Worm (Caenorhabditis elegans) whole organism, L2 larva: ENCODE measurements around the gene cup-4.

Experiments used
- C34F6.9 ChIP-seq: fragments of 150-350 bp; optimal IDR thresholded peaks from 2 replicates; lab custom pipeline; 2014; ENCODE audit warnings: missing biosample characterization, missing genetic modification characterization
- F13H6.1 ChIP-seq: sonication (generic microtip); optimal IDR thresholded peaks from 2 replicates; lab custom pipeline; 2016; ENCODE audit warnings: missing genetic modification characterization, missing compliant biosample characterization
- R02D3.7 ChIP-seq: fragments of 150-350 bp; optimal IDR thresholded peaks from 2 replicates; lab custom pipeline; 2014; ENCODE audit warnings: missing biosample characterization, missing genetic modification characterization
- Y55F3AM.14 ChIP-seq: fragments of 200-800 bp; sonication (Bioruptor generic); optimal IDR thresholded peaks from 2 replicates; lab custom pipeline; 2018; ENCODE audit warnings: mild to moderate bottlenecking, missing genetic modification characterization, missing compliant biosample characterization
- alr-1 ChIP-seq: fragments of 150-350 bp; optimal IDR thresholded peaks from 2 replicates; lab custom pipeline; 2014; ENCODE audit warnings: missing biosample characterization, missing genetic modification characterization
- aly-2 ChIP-seq: fragments of 150-350 bp; optimal IDR thresholded peaks from 2 replicates; lab custom pipeline; 2014; ENCODE audit warnings: missing biosample characterization, missing genetic modification characterization
- blmp-1 ChIP-seq: sonication (generic microtip); optimal IDR thresholded peaks from 2 replicates; lab custom pipeline; 2017; ENCODE audit warnings: missing genetic modification characterization, mild to moderate bottlenecking, missing compliant biosample characterization, antibody characterized with exemption, moderate library complexity; ENCODE audit not compliant: insufficient read depth
- ceh-16 ChIP-seq: fragments of 150-350 bp; optimal IDR thresholded peaks from 2 replicates; lab custom pipeline; 2014; ENCODE audit warnings: missing biosample characterization, missing genetic modification characterization
- ceh-82 ChIP-seq: fragments of 150-350 bp; optimal IDR thresholded peaks from 2 replicates; lab custom pipeline; 2014; ENCODE audit warnings: missing biosample characterization, missing genetic modification characterization
- crh-2 ChIP-seq: sonication (generic microtip); optimal IDR thresholded peaks from 2 replicates; lab custom pipeline; 2017; ENCODE audit warnings: missing biosample characterization, missing genetic modification characterization
- dmd-4 ChIP-seq: sonication (generic microtip); optimal IDR thresholded peaks from 2 replicates; lab custom pipeline; 2017; ENCODE audit warnings: missing biosample characterization, missing genetic modification characterization
- egl-27 ChIP-seq: sonication (generic microtip); optimal IDR thresholded peaks from 3 replicates; lab custom pipeline; 2017; ENCODE audit warnings: missing biosample characterization, missing genetic modification reagents, missing genetic modification characterization
- elt-1 ChIP-seq: fragments of 150-350 bp; optimal IDR thresholded peaks from 2 replicates; lab custom pipeline; 2014; ENCODE audit warnings: missing biosample characterization, missing genetic modification characterization
- fos-1 ChIP-seq: fragments of 150-350 bp; optimal IDR thresholded peaks from 2 replicates; lab custom pipeline; 2014; ENCODE audit warnings: missing biosample characterization, missing genetic modification characterization
- gmeb-1 ChIP-seq: fragments of 150-350 bp; optimal IDR thresholded peaks from 2 replicates; lab custom pipeline; 2014; ENCODE audit warnings: missing biosample characterization, missing genetic modification characterization
- lin-11 ChIP-seq: fragments of 150-350 bp; sonication (generic microtip); optimal IDR thresholded peaks from 2 replicates; lab custom pipeline; 2014; ENCODE audit warnings: missing biosample characterization, missing genetic modification characterization, inconsistent platforms, mixed read lengths
- lin-39 ChIP-seq: fragments of 150-350 bp; optimal IDR thresholded peaks from 2 replicates; lab custom pipeline; 2014; ENCODE audit warnings: missing biosample characterization, missing genetic modification reagents, missing genetic modification characterization
- lsy-2 ChIP-seq, 2 experiments: fragments of 150-350 bp in 1 of 2; sonication (generic microtip) in 1 of 2; optimal IDR thresholded peaks; 2 replicates each; lab custom pipeline; 2014 to 2017; ENCODE audit warnings: missing biosample characterization in 2 of 2, missing genetic modification characterization in 2 of 2
- mab-5 ChIP-seq: fragments of 150-350 bp; optimal IDR thresholded peaks from 2 replicates; lab custom pipeline; 2014; ENCODE audit warnings: missing biosample characterization, missing genetic modification characterization
- mbf-1 ChIP-seq: sonication (generic microtip); optimal IDR thresholded peaks from 2 replicates; lab custom pipeline; 2017; ENCODE audit warnings: missing biosample characterization, missing genetic modification characterization
- mdl-1 ChIP-seq, 2 experiments: fragments of 150-350 bp in 1 of 2; sonication (generic microtip) in 1 of 2; optimal IDR thresholded peaks; 2 replicates each; lab custom pipeline; 2017; ENCODE audit warnings: missing biosample characterization in 2 of 2, missing genetic modification characterization in 2 of 2
- nhr-10 ChIP-seq: sonication (generic microtip); optimal IDR thresholded peaks from 2 replicates; lab custom pipeline; 2017; ENCODE audit warnings: missing biosample characterization, missing genetic modification characterization
- nhr-11 ChIP-seq: fragments of 150-350 bp; optimal IDR thresholded peaks from 2 replicates; lab custom pipeline; 2014; ENCODE audit warnings: missing biosample characterization, missing genetic modification characterization
- nhr-12 ChIP-seq: fragments of 150-350 bp; optimal IDR thresholded peaks from 2 replicates; lab custom pipeline; 2014; ENCODE audit warnings: missing biosample characterization, missing genetic modification characterization
- nhr-129 ChIP-seq: fragments of 150-350 bp; optimal IDR thresholded peaks from 2 replicates; lab custom pipeline; 2014; ENCODE audit warnings: missing biosample characterization, missing genetic modification characterization
- nhr-23 ChIP-seq: fragments of 150-350 bp; optimal IDR thresholded peaks from 2 replicates; lab custom pipeline; 2014; ENCODE audit warnings: missing biosample characterization, missing genetic modification reagents, missing genetic modification characterization
- nhr-237 ChIP-seq: fragments of 150-350 bp; optimal IDR thresholded peaks from 2 replicates; lab custom pipeline; 2014; ENCODE audit warnings: missing biosample characterization, missing genetic modification characterization
- nhr-25 ChIP-seq: fragments of 150-350 bp; sonication (generic microtip); optimal IDR thresholded peaks from 3 replicates; lab custom pipeline; 2014; ENCODE audit warnings: missing biosample characterization, missing genetic modification characterization
- nhr-77 ChIP-seq: fragments of 150-350 bp; optimal IDR thresholded peaks from 2 replicates; lab custom pipeline; 2014; ENCODE audit warnings: missing biosample characterization, missing genetic modification characterization
- peb-1 ChIP-seq: fragments of 150-350 bp; optimal IDR thresholded peaks from 2 replicates; lab custom pipeline; 2014; ENCODE audit warnings: missing biosample characterization, missing genetic modification characterization
- skn-1 ChIP-seq: sonication (generic microtip); optimal IDR thresholded peaks from 2 replicates; lab custom pipeline; 2017; ENCODE audit warnings: missing biosample characterization, missing genetic modification characterization
- sma-3 ChIP-seq: sonication (generic microtip); optimal IDR thresholded peaks from 2 replicates; lab custom pipeline; 2016; ENCODE audit warnings: missing genetic modification reagents, missing genetic modification characterization, missing compliant biosample characterization
- sma-9 ChIP-seq, 2 experiments: fragments of 150-350 bp in 1 of 2; sonication (generic microtip) in 1 of 2; optimal IDR thresholded peaks; 2 replicates each; lab custom pipeline; 2014 to 2016; ENCODE audit warnings: missing genetic modification characterization in 2 of 2, mild to moderate bottlenecking in 1 of 2, missing biosample characterization in 1 of 2, missing compliant biosample characterization in 1 of 2, missing genetic modification reagents in 1 of 2, moderate library complexity in 1 of 2
- snpc-4 ChIP-seq: fragments of 150-350 bp; optimal IDR thresholded peaks from 2 replicates; lab custom pipeline; 2014; ENCODE audit warnings: missing biosample characterization, missing genetic modification characterization
- unc-39 ChIP-seq: fragments of 150-350 bp; optimal IDR thresholded peaks from 2 replicates; lab custom pipeline; 2014; ENCODE audit warnings: missing biosample characterization, missing genetic modification characterization
- unc-55 ChIP-seq: fragments of 150-350 bp; sonication (generic microtip); optimal IDR thresholded peaks from 3 replicates; lab custom pipeline; 2014; ENCODE audit warnings: missing biosample characterization, missing genetic modification reagents, missing genetic modification characterization
- unc-62 ChIP-seq: fragments of 150-350 bp; optimal IDR thresholded peaks from 2 replicates; lab custom pipeline; 2014; ENCODE audit warnings: missing biosample characterization, missing genetic modification reagents, missing genetic modification characterization
- ztf-1 ChIP-seq: fragments of 200-800 bp; sonication (Bioruptor generic); conservative IDR thresholded peaks from 2 replicates; pipeline ENCODE4 v1.3.6; 2022; ENCODE audit warnings: missing genetic modification characterization, missing compliant biosample characterization
- ztf-11 ChIP-seq: sonication (generic microtip); optimal IDR thresholded peaks from 2 replicates; lab custom pipeline; 2017; ENCODE audit warnings: missing biosample characterization, missing genetic modification characterization
- ztf-4 ChIP-seq: fragments of 150-350 bp; optimal IDR thresholded peaks from 2 replicates; lab custom pipeline; 2014; ENCODE audit warnings: missing biosample characterization, missing genetic modification characterization

Gene cup-4

DNA sequence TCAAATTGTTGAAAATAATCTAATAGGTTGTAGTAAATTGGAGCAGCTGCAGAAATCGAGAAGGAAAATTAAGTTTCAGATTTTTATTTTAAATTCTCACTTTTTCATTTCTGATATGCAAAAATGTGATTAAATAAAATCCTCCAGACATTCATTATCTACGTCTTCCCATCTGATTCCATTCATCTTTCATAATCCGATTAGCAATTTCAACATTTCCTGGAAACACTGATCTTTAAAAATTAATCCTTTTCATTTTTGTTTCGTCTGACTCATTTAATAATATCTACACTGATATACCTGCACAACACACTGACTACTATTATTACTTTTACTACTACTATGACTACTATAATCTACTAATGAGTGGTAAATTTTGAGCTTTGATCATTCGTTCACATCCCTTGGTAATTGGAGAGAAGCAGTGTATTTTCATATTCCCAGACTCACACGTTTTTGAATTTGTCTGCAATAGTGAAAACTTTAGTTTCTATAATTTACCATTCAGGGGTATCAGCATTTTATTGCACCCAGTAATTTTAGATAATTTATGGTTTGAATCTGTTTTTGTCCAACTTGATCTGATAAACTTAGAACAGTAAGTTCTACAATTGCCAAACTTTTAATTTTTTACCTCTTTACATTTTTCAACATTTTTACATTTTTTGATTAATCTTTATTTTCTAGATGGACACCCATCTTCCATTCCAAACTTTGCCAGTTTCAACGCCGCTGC is 27.2 kb upstream of the cup-4 start, which contains the start of gene ceh-23:
Gene ceh-23, plus strand, starts transcription at position 686 of the 736 bp plus-strand sequence.
- no peak for TF ChIP-seq ceh-16 (tag; lab: Kevin White, UChicago)
- TF ChIP-seq mdl-1 (tag; optimal IDR thresholded peaks at IDR 0.05; lab: Kevin White, UChicago) = no peak
- peak; percentile 1 for TF ChIP-seq sma-9 (GFP tag; optimal IDR thresholded peaks at IDR 0.05; lab: Kevin White, UChicago)
- no peak for TF ChIP-seq sma-9 (tag; optimal IDR thresholded peaks at IDR 0.05; lab: Kevin White, UChicago)
- no peak for TF ChIP-seq unc-39
- TF ChIP-seq nhr-129 = no peak
- no peak for TF ChIP-seq dmd-4 (tag; lab: Kevin White, UChicago)
- TF ChIP-seq peb-1 (tag; lab: Kevin White, UChicago) = no peak

DNA sequence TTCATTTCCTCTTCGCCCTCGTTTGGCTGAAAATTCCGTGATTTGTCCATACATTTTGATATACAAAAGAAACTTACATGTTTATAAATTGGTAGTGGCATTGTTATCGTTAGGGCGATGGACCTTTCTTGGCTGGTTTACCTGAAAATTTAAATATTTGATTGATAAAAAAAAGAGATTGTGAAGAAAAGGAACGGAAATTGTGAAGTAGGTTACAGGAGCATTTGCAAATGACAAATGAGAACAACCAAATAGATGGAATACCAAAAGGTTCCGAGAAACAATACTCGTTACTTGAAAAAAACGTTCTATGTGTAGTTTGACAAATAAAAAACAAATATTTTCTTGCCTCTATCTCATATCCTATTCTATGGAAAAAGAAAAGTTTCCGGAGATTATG is 22.8 kb upstream of the cup-4 start, which contains the start of gene ZK652.8:
Gene ZK652.8, minus strand, starts transcription at position 101 of the 400 bp plus-strand sequence.
- TF ChIP-seq gmeb-1 = no peak
- no peak for TF ChIP-seq elt-1 (tag; lab: Kevin White, UChicago)
- no peak for TF ChIP-seq nhr-12
- no peak for TF ChIP-seq unc-55 (GFP tag; lab: Kevin White, UChicago)
- TF ChIP-seq skn-1 (tag; lab: Kevin White, UChicago) = no peak
- no peak for TF ChIP-seq nhr-77 (tag; lab: Kevin White, UChicago)
- TF ChIP-seq lsy-2 (tag; optimal IDR thresholded peaks at IDR 0.05; lab: Kevin White, UChicago) = no peak
- no peak for TF ChIP-seq blmp-1
- no peak for TF ChIP-seq aly-2 (tag; lab: Kevin White, UChicago)
- no peak for TF ChIP-seq sma-9 (GFP tag; optimal IDR thresholded peaks at IDR 0.05; lab: Kevin White, UChicago)
- TF ChIP-seq sma-9 (tag; optimal IDR thresholded peaks at IDR 0.05; lab: Kevin White, UChicago) = no peak
- no peak for TF ChIP-seq ceh-82
- TF ChIP-seq nhr-25 (tag; lab: Kevin White, UChicago) = no peak
- no peak for TF ChIP-seq nhr-11 (tag; lab: Kevin White, UChicago)
- TF ChIP-seq R02D3.7 = no peak
- no peak for TF ChIP-seq F13H6.1
- no peak for TF ChIP-seq egl-27
- TF ChIP-seq Y55F3AM.14 (GFP tag; lab: Kevin White, UChicago) = no peak
- no peak for TF ChIP-seq nhr-237 (tag; lab: Kevin White, UChicago)

DNA sequence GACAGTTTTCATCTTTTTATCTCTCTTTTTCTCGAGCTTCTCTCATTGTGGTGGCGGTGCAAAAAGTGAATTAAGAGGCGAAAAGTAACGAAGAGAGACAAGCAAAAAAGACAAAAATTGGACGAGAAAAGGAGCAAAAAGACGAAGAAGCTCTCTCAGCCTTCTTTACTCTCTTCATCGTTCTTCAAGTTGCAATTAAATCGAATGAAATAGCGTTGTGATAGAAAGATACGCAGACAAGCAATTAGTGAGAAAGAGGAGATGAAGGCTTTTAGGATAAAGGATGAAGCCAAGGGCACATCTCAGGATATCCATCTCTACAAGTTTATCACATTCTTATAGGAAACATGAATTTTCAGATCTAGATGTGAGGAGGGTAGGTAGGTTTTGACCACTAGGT is 18.1 kb upstream of the cup-4 start:
- TF ChIP-seq lin-39 (tag; lab: Kevin White, UChicago) (peak; percentile 25), ceh-82 (no peak), nhr-129 (peak; percentile 31), lsy-2 (tag; optimal IDR thresholded peaks at IDR 0.05; lab: Kevin White, UChicago) (peak in 1 of 2 experiments; percentile 17), sma-9 (GFP tag; optimal IDR thresholded peaks at IDR 0.05; lab: Kevin White, UChicago) (peak; percentile 9), sma-9 (tag; optimal IDR thresholded peaks at IDR 0.05; lab: Kevin White, UChicago) (no peak), C34F6.9 (tag; lab: Kevin White, UChicago) (peak; percentile 50), dmd-4 (tag; lab: Kevin White, UChicago) (no peak)

DNA sequence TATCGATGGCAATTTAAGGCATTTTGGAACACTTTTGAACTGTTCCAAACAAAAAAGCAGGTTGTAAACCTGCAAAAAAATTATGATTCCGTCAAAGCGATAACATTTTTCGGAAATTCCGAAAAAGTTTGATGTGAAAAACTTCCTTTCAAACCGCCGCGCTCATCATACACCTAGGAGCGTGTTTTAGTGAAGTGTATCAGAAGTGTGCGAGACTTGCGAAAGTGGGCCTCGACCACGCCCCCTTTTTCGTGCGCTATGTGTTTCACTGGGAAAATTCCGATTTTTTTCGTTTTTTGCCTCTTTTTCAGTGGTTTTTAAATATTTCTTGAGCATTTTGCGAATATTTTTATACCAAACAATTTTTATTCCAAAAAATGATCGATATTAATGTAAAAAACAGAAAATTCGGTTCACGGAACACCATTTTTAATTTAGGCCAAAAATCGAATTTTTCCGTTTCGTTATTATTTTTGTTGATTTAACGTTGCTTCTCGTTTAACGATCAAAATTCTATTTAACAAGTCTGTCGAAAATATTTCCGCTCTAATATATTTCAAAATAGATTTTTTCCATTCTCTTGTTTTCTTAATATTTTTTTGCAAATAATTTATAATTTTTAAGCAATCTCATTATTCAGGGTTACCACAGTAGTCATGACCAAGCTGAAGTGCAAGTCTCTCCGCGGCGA is 11.7 kb upstream of the cup-4 start, which contains the start of gene rpl-35:
Gene rpl-35, plus strand, starts transcription at position 641 of the 691 bp plus-strand sequence.
- TF ChIP-seq ztf-11 (tag; lab: Kevin White, UChicago) = peak; percentile 76
- peak; percentile 99 for TF ChIP-seq Y55F3AM.14 (GFP tag; lab: Kevin White, UChicago)
- TF ChIP-seq nhr-10 (tag; lab: Kevin White, UChicago) = peak; percentile 94
- peak; percentile 72 for TF ChIP-seq nhr-12
- TF ChIP-seq blmp-1 = peak; percentile 97
- peak; percentile 100 for TF ChIP-seq crh-2 (tag; lab: Kevin White, UChicago)
- peak; percentile 99 for TF ChIP-seq nhr-129
- TF ChIP-seq ztf-4 (tag; lab: Kevin White, UChicago) = peak; percentile 100
- peak; percentile 98 for TF ChIP-seq skn-1 (tag; lab: Kevin White, UChicago)
- peak; percentile 100 for TF ChIP-seq ceh-16 (tag; lab: Kevin White, UChicago)
- peak; percentile 82 for TF ChIP-seq nhr-11 (tag; lab: Kevin White, UChicago)
- peak; percentile 99 for TF ChIP-seq fos-1 (tag; lab: Kevin White, UChicago)
- peak; percentile 100 for TF ChIP-seq lin-11
- peak; percentile 99 for TF ChIP-seq egl-27
- TF ChIP-seq unc-55 (GFP tag; lab: Kevin White, UChicago) = peak; percentile 100
- peak; percentile 51 to 96 for TF ChIP-seq mdl-1 (tag; optimal IDR thresholded peaks at IDR 0.05; lab: Kevin White, UChicago)
- peak; percentile 98 for TF ChIP-seq mab-5 (tag; lab: Kevin White, UChicago)
- peak; percentile 15 for TF ChIP-seq nhr-23 (tag; lab: Kevin White, UChicago)
- TF ChIP-seq aly-2 (tag; lab: Kevin White, UChicago) = no peak
- TF ChIP-seq nhr-25 (tag; lab: Kevin White, UChicago) = peak; percentile 100
- TF ChIP-seq F13H6.1 = peak; percentile 100
- peak; percentile 20 for TF ChIP-seq unc-39
- peak; percentile 52 for TF ChIP-seq peb-1 (tag; lab: Kevin White, UChicago)
- peak; percentile 66 for TF ChIP-seq mbf-1
- 0 out of 2 replicates have a peak, but pooled peaks have one; percentile 86 for TF ChIP-seq ztf-1 (GFP tag; lab: Robert Waterston, UW)
- no peak for TF ChIP-seq alr-1 (tag; lab: Kevin White, UChicago)
- peak; percentile 94 for TF ChIP-seq nhr-237 (tag; lab: Kevin White, UChicago)
- peak; percentile 93 for TF ChIP-seq snpc-4 (tag; lab: Kevin White, UChicago)
- peak; percentile 100 for TF ChIP-seq sma-3 (GFP tag; lab: Kevin White, UChicago)
- peak; percentile 96 for TF ChIP-seq unc-62 (GFP tag; lab: Kevin White, UChicago)
- TF ChIP-seq elt-1 (tag; lab: Kevin White, UChicago) = peak; percentile 69
- TF ChIP-seq C34F6.9 (tag; lab: Kevin White, UChicago) = peak; percentile 100
